Fruit fly (Drosophila melanogaster) whole organism, embryonic: ENCODE results near the gene CG43448.
A peak's percentile ranks its signal among the peaks of the same experiment; 100 is the strongest.

ENCODE experiments used
- Asciz ChIP-seq: fragments of 200-800 bp; sonication (Bioruptor generic); optimal IDR thresholded peaks from 2 replicates; lab custom pipeline; 2017; ENCODE audit warnings: missing biosample characterization, mild to moderate bottlenecking, missing genetic modification characterization, missing genetic modification reagents
- CG10959 ChIP-seq: fragments of 200-800 bp; sonication (Bioruptor generic); IDR thresholded peaks from 2 replicates; pipeline ENCODE4 v1.3.6; 2022; ENCODE audit warnings: missing biosample characterization, missing genetic modification characterization
- CG12104 ChIP-seq: fragments of 200-800 bp; sonication (Bioruptor generic); optimal IDR thresholded peaks from 3 replicates; lab custom pipeline; 2016; ENCODE audit warnings: missing biosample characterization, missing genetic modification characterization
- CG12155 ChIP-seq: fragments of 200-800 bp; sonication (Bioruptor generic); optimal IDR thresholded peaks from 3 replicates; lab custom pipeline; 2016; ENCODE audit warnings: missing biosample characterization, missing genetic modification characterization
- CG12391 ChIP-seq: fragments of 200-800 bp; sonication (Bioruptor generic); optimal IDR thresholded peaks from 3 replicates; lab custom pipeline; 2018; ENCODE audit warnings: missing biosample characterization, mild to moderate bottlenecking, missing genetic modification characterization, moderate library complexity
- CG13287 ChIP-seq: fragments of 200-800 bp; sonication (Bioruptor generic); IDR thresholded peaks from 2 replicates; pipeline ENCODE4 v1.3.6; 2022; ENCODE audit warnings: missing biosample characterization, missing genetic modification characterization; ENCODE audit not compliant: partially characterized antibody
- CG14710 ChIP-seq: fragments of 200-800 bp; sonication (Bioruptor generic); optimal IDR thresholded peaks from 3 replicates; lab custom pipeline; 2019; ENCODE audit warnings: missing biosample characterization, mild to moderate bottlenecking, missing genetic modification characterization, moderate library complexity
- CG15269 ChIP-seq: fragments of 200-800 bp; sonication (Bioruptor generic); optimal IDR thresholded peaks from 2 replicates; lab custom pipeline; 2018; ENCODE audit warnings: missing biosample characterization, mild to moderate bottlenecking, missing genetic modification characterization, moderate library complexity
- CG16815 ChIP-seq: fragments of 200-800 bp; sonication (Bioruptor generic); optimal IDR thresholded peaks from 3 replicates; lab custom pipeline; 2017; ENCODE audit warnings: missing biosample characterization, mild to moderate bottlenecking, missing genetic modification characterization
- CG17359 ChIP-seq: fragments of 200-800 bp; sonication (Bioruptor generic); optimal IDR thresholded peaks from 3 replicates; lab custom pipeline; 2018; ENCODE audit warnings: missing biosample characterization, mild to moderate bottlenecking, missing genetic modification characterization, moderate library complexity
- CG18262 ChIP-seq: fragments of 200-800 bp; optimal IDR thresholded peaks from 3 replicates; lab custom pipeline; 2019; ENCODE audit warnings: missing biosample characterization, mild to moderate bottlenecking, missing genetic modification characterization, moderate library complexity
- CG2889 ChIP-seq: fragments of 200-800 bp; sonication (Bioruptor generic); IDR thresholded peaks from 3 replicates; pipeline ENCODE4 v1.3.6; 2022; ENCODE audit warnings: missing biosample characterization, missing genetic modification characterization
- CG3065 ChIP-seq: fragments of 200-800 bp; sonication (Bioruptor generic); optimal IDR thresholded peaks from 2 replicates; lab custom pipeline; 2016; ENCODE audit warnings: missing biosample characterization, missing genetic modification characterization
- CG6254 ChIP-seq: fragments of 200-800 bp; sonication (Bioruptor generic); optimal IDR thresholded peaks from 3 replicates; lab custom pipeline; 2017; ENCODE audit warnings: mild to moderate bottlenecking, missing biosample characterization, missing genetic modification reagents, missing genetic modification characterization
- CG6791 ChIP-seq: fragments of 200-800 bp; sonication (Bioruptor generic); IDR thresholded peaks from 3 replicates; pipeline ENCODE4 v1.3.6; 2022; ENCODE audit warnings: missing biosample characterization, missing genetic modification characterization; ENCODE audit not compliant: partially characterized antibody
- CG8765 ChIP-seq: fragments of 200-800 bp; sonication (Bioruptor generic); IDR thresholded peaks from 2 replicates; pipeline ENCODE4 v1.3.6; 2022; ENCODE audit warnings: missing biosample characterization, missing genetic modification characterization
- CG9876 ChIP-seq: fragments of 200-800 bp; sonication (Bioruptor generic); optimal IDR thresholded peaks from 2 replicates; lab custom pipeline; 2016; ENCODE audit warnings: missing biosample characterization, missing genetic modification characterization
- D ChIP-seq, 2 experiments: fragments of 200-800 bp in 1 of 2; fragments of >200 bp in 1 of 2; sonication (Bioruptor generic) in 1 of 2; optimal IDR thresholded peaks; 2 replicates in 1 of 2; 3 replicates in 1 of 2; lab custom pipeline; 2017; ENCODE audit warnings: mild to moderate bottlenecking in 1 of 2, missing biosample characterization in 1 of 2, missing genetic modification characterization in 1 of 2, missing genetic modification reagents in 1 of 2
- Dbx ChIP-seq: fragments of 200-800 bp; sonication (Bioruptor generic); IDR thresholded peaks from 3 replicates; pipeline ENCODE4 v1.3.6; 2022; ENCODE audit warnings: missing biosample characterization, missing genetic modification characterization
- Dref ChIP-seq: fragments of 200-800 bp; sonication (Bioruptor generic); IDR thresholded peaks from 2 replicates; pipeline ENCODE4 v1.3.6; 2022; ENCODE audit warnings: missing biosample characterization, missing genetic modification characterization
- Hand ChIP-seq: fragments of 200-800 bp; sonication (Bioruptor generic); optimal IDR thresholded peaks from 2 replicates; lab custom pipeline; 2017; ENCODE audit warnings: mild to moderate bottlenecking, missing biosample characterization, missing genetic modification reagents, missing genetic modification characterization
- Max ChIP-seq: fragments of 200-800 bp; sonication (Bioruptor generic); optimal IDR thresholded peaks from 2 replicates; lab custom pipeline; 2016; ENCODE audit warnings: missing biosample characterization, mild to moderate bottlenecking, missing genetic modification characterization
- Nf-YB ChIP-seq: fragments of 200-800 bp; sonication (Bioruptor generic); optimal IDR thresholded peaks from 3 replicates; lab custom pipeline; 2019; ENCODE audit warnings: missing biosample characterization, mild to moderate bottlenecking, missing genetic modification characterization, moderate library complexity
- Ravus ChIP-seq: fragments of 200-800 bp; sonication (Bioruptor generic); IDR thresholded peaks from 2 replicates; pipeline ENCODE4 v1.3.6; 2022; ENCODE audit warnings: missing biosample characterization, missing genetic modification characterization
- Ssrp ChIP-seq: fragments of 200-800 bp; sonication (Bioruptor generic); optimal IDR thresholded peaks from 2 replicates; lab custom pipeline; 2018; ENCODE audit warnings: missing biosample characterization, mild to moderate bottlenecking, missing genetic modification characterization, moderate library complexity
- ase ChIP-seq: fragments of 200-800 bp; sonication (Bioruptor generic); IDR thresholded peaks from 3 replicates; pipeline ENCODE4 v1.3.6; 2022; ENCODE audit warnings: missing biosample characterization, missing genetic modification characterization
- ash1 ChIP-seq: fragments of 200-800 bp; sonication (Bioruptor generic); optimal IDR thresholded peaks from 2 replicates; lab custom pipeline; 2018; ENCODE audit warnings: missing biosample characterization, mild to moderate bottlenecking, missing genetic modification characterization
- cad ChIP-seq: fragments of >200 bp; optimal IDR thresholded peaks from 2 replicates; lab custom pipeline; 2017; ENCODE audit warnings: missing biosample characterization, missing genetic modification characterization
- crc ChIP-seq: fragments of 200-800 bp; sonication (Bioruptor generic); optimal IDR thresholded peaks from 2 replicates; lab custom pipeline; 2016; ENCODE audit warnings: missing biosample characterization, missing genetic modification characterization
- dan ChIP-seq: fragments of 200-800 bp; sonication (Bioruptor generic); IDR thresholded peaks from 2 replicates; pipeline ENCODE4 v1.3.6; 2022; ENCODE audit warnings: missing biosample characterization, missing genetic modification characterization
- disco-r ChIP-seq: fragments of 200-800 bp; sonication (Bioruptor generic); optimal IDR thresholded peaks from 2 replicates; lab custom pipeline; 2016; ENCODE audit warnings: missing biosample characterization, missing genetic modification characterization
- fd102C ChIP-seq: fragments of 200-800 bp; sonication (Bioruptor generic); optimal IDR thresholded peaks from 2 replicates; lab custom pipeline; 2018; ENCODE audit warnings: missing biosample characterization, mild to moderate bottlenecking, missing genetic modification characterization, moderate library complexity
- ftz-f1 ChIP-seq: fragments of 200-800 bp; sonication (Bioruptor generic); optimal IDR thresholded peaks from 2 replicates; lab custom pipeline; 2016; ENCODE audit warnings: missing biosample characterization, missing genetic modification characterization
- grau ChIP-seq: fragments of 200-800 bp; optimal IDR thresholded peaks from 3 replicates; lab custom pipeline; 2019; ENCODE audit warnings: missing biosample characterization, mild to moderate bottlenecking, missing genetic modification characterization, moderate library complexity
- grn ChIP-seq: fragments of 200-800 bp; sonication (Bioruptor generic); optimal IDR thresholded peaks from 3 replicates; lab custom pipeline; 2017; ENCODE audit warnings: missing biosample characterization, missing genetic modification characterization
- mld ChIP-seq: fragments of 200-800 bp; sonication (Bioruptor generic); IDR thresholded peaks from 3 replicates; pipeline ENCODE4 v1.3.6; 2022; ENCODE audit warnings: missing biosample characterization, missing genetic modification characterization; ENCODE audit not compliant: partially characterized antibody
- pan ChIP-seq, 4 experiments: fragments of >200 bp in 3 of 4; fragments of 200-800 bp in 1 of 4; sonication (Bioruptor generic) in 1 of 4; optimal IDR thresholded peaks in 3 of 4; IDR thresholded peaks in 1 of 4; 2 replicates each; pipeline versions ENCODE4 v1.3.6 to Lab custom; 2017 to 2022; ENCODE audit warnings: missing biosample characterization in 2 of 4, missing genetic modification characterization in 2 of 4, mixed read lengths in 1 of 4
- psq ChIP-seq: fragments of 200-800 bp; sonication (Bioruptor generic); optimal IDR thresholded peaks from 2 replicates; lab custom pipeline; 2017; ENCODE audit warnings: missing biosample characterization, missing genetic modification characterization
- pzg ChIP-seq: fragments of 200-800 bp; sonication (Bioruptor generic); optimal IDR thresholded peaks from 3 replicates; lab custom pipeline; 2018; ENCODE audit warnings: missing biosample characterization, mild to moderate bottlenecking, missing genetic modification characterization, moderate library complexity
- ranshi ChIP-seq: fragments of 200-800 bp; sonication (Bioruptor generic); IDR thresholded peaks from 2 replicates; pipeline ENCODE4 v1.3.6; 2022; ENCODE audit warnings: missing biosample characterization, missing genetic modification characterization
- repo ChIP-seq: fragments of 200-800 bp; sonication (Bioruptor generic); optimal IDR thresholded peaks from 2 replicates; lab custom pipeline; 2016; ENCODE audit warnings: missing biosample characterization, missing genetic modification characterization
- row ChIP-seq: fragments of 200-800 bp; sonication (Bioruptor generic); IDR thresholded peaks from 3 replicates; pipeline ENCODE4 v1.3.6; 2022; ENCODE audit warnings: missing biosample characterization, missing genetic modification characterization
- run ChIP-seq: fragments of 200-800 bp; sonication (Bioruptor generic); optimal IDR thresholded peaks from 3 replicates; lab custom pipeline; 2018; ENCODE audit warnings: missing biosample characterization, mild to moderate bottlenecking, missing genetic modification characterization
- sens-2 ChIP-seq: fragments of 200-800 bp; sonication (Bioruptor generic); IDR thresholded peaks from 2 replicates; pipeline ENCODE4 v1.3.6; 2022; ENCODE audit warnings: missing biosample characterization, missing genetic modification characterization
- seq ChIP-seq: fragments of 200-800 bp; sonication (Bioruptor generic); IDR thresholded peaks from 2 replicates; pipeline ENCODE4 v1.3.6; 2022; ENCODE audit warnings: missing biosample characterization, missing genetic modification characterization
- tgo ChIP-seq: fragments of 200-800 bp; sonication (Bioruptor generic); IDR thresholded peaks from 3 replicates; pipeline ENCODE4 v1.3.6; 2022; ENCODE audit warnings: missing biosample characterization, missing genetic modification characterization
- toy ChIP-seq: fragments of 200-800 bp; sonication (Bioruptor generic); IDR thresholded peaks from 2 replicates; pipeline ENCODE4 v1.3.6; 2022; ENCODE audit warnings: missing biosample characterization, missing genetic modification characterization
- unpg ChIP-seq: fragments of 200-800 bp; sonication (Bioruptor generic); optimal IDR thresholded peaks from 3 replicates; lab custom pipeline; 2018; ENCODE audit warnings: missing biosample characterization, mild to moderate bottlenecking, missing genetic modification characterization, moderate library complexity
- vvl ChIP-seq: fragments of 200-800 bp; sonication (Bioruptor generic); IDR thresholded peaks from 2 replicates; pipeline ENCODE4 v1.3.6; 2022; ENCODE audit warnings: missing biosample characterization, missing genetic modification characterization
- wor ChIP-seq: fragments of 200-800 bp; sonication (Bioruptor generic); IDR thresholded peaks from 2 replicates; pipeline ENCODE4 v1.3.6; 2022; ENCODE audit warnings: missing biosample characterization, missing genetic modification characterization

CG43448 gene

DNA sequence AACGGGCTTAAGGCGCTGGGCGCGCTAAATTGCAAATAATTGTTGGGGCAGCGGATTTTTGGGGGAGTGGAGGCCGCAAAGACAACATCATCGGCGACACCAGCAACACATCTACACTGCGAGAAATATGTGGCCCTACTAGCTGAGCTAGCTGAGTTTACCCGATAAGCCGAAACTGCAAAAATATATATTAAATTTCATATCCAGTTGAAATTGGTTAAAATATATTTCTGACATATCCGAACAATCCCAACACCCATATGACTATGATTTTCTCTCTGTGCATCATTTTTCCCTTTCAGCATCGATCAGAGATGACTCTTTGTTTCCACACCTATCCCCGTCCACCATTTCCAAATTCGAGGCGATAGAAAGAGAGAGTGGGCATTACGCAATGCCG is 47.7 kb downstream of the CG43448 start (continued):
- TF ChIP-seq CG13287 (GFP tag; lab: Robert Waterston, UW), result no peak
- TF ChIP-seq row, result peak; percentile 77
- peak; percentile 36 for TF ChIP-seq run (tag; lab: Kevin White, UChicago)
- TF ChIP-seq psq (GFP tag; lab: Kevin White, UChicago), result no peak
- TF ChIP-seq dan (GFP tag; lab: Robert Waterston, UW), result peak; percentile 50; the same call in 1 of the 2 replicates
- no peak for TF ChIP-seq disco-r (GFP tag; lab: Kevin White, UChicago)
- TF ChIP-seq CG12104 (GFP tag; lab: Kevin White, UChicago), result peak; percentile 50
- TF ChIP-seq Dbx (GFP tag; lab: Robert Waterston, UW), result peak; percentile 72
- TF ChIP-seq CG2889 (GFP tag; lab: Robert Waterston, UW), result 0 out of 3 replicates have a peak, but pooled peaks have one; percentile 36
- TF ChIP-seq seq, result peak; percentile 49; the same call in 1 of the 2 replicates
- TF ChIP-seq CG3065 (GFP tag; lab: Kevin White, UChicago), result no peak
- TF ChIP-seq CG12155, result peak; percentile 54
- peak; percentile 79 for TF ChIP-seq CG15269 (tag; lab: Kevin White, UChicago)
- TF ChIP-seq sens-2 (GFP tag; lab: Robert Waterston, UW), result 0 out of 2 replicates have a peak, but pooled peaks have one; percentile 27
- peak; percentile 53 for TF ChIP-seq CG14710 (tag; lab: Kevin White, UChicago)
- TF ChIP-seq vvl (GFP tag; lab: Robert Waterston, UW), result peak; percentile 89
- TF ChIP-seq wor (GFP tag; lab: Robert Waterston, UW), result peak; percentile 64; the same call in 1 of the 2 replicates
- no peak for TF ChIP-seq toy (GFP tag; lab: Robert Waterston, UW)
- no peak for TF ChIP-seq ash1 (GFP tag; lab: Kevin White, UChicago)
- TF ChIP-seq CG6254 (GFP tag; lab: Kevin White, UChicago), result peak; percentile 61
- no peak for TF ChIP-seq cad (GFP tag; lab: Kevin White, UChicago)
- no peak for TF ChIP-seq mld (GFP tag; lab: Robert Waterston, UW)
- TF ChIP-seq ase (GFP tag; lab: Robert Waterston, UW), result peak; percentile 86
- no peak for TF ChIP-seq pzg
- TF ChIP-seq fd102C (GFP tag; lab: Kevin White, UChicago), result no peak
- TF ChIP-seq CG16815 (GFP tag; lab: Kevin White, UChicago), result peak; percentile 29
- TF ChIP-seq D (optimal IDR thresholded peaks at IDR 0.05; lab: Kevin White, UChicago), result no peak
- TF ChIP-seq D (GFP tag; optimal IDR thresholded peaks at IDR 0.05; lab: Kevin White, UChicago), result peak; percentile 73
- TF ChIP-seq repo, result peak; percentile 30
- TF ChIP-seq grau (tag; lab: Kevin White, UChicago), result peak; percentile 67
- TF ChIP-seq CG6791 (GFP tag; lab: Robert Waterston, UW), result no peak
- peak; percentile 86 for TF ChIP-seq ranshi
- peak; percentile 78 for TF ChIP-seq tgo (GFP tag; lab: Robert Waterston, UW)
- peak; percentile 73 for TF ChIP-seq CG18262
- peak; percentile 51 for TF ChIP-seq Ravus (GFP tag; lab: Robert Waterston, UW)
- TF ChIP-seq CG17359 (tag; lab: Kevin White, UChicago), result peak; percentile 85
- 0 out of 2 replicates have a peak, but pooled peaks have one; percentile 37 for TF ChIP-seq CG10959 (GFP tag; lab: Robert Waterston, UW)
- TF ChIP-seq CG8765 (GFP tag; lab: Robert Waterston, UW), result peak; percentile 30; the same call in 1 of the 2 replicates
- peak; percentile 76 for TF ChIP-seq Asciz (GFP tag; lab: Kevin White, UChicago)
- TF ChIP-seq CG12391, result peak; percentile 64
- TF ChIP-seq Max (GFP tag; lab: Kevin White, UChicago), result no peak
- no peak for TF ChIP-seq CG9876
- TF ChIP-seq unpg (GFP tag; lab: Kevin White, UChicago), result peak; percentile 79
- TF ChIP-seq crc, result peak; percentile 40
- no peak for TF ChIP-seq grn (GFP tag; lab: Kevin White, UChicago)
- no peak for TF ChIP-seq ftz-f1 (GFP tag; lab: Kevin White, UChicago)
- TF ChIP-seq Nf-YB (GFP tag; lab: Kevin White, UChicago), result peak; percentile 10
- TF ChIP-seq Dref, result no peak
- TF ChIP-seq Ssrp, result peak; percentile 75
- no peak for TF ChIP-seq Hand (GFP tag; lab: Kevin White, UChicago)
- no peak for TF ChIP-seq pan (optimal IDR thresholded peaks at IDR 0.05; lab: Kevin White, UChicago)
- peak in 1 of 2 experiments; percentile 87 for TF ChIP-seq pan (GFP tag; optimal IDR thresholded peaks at IDR 0.05 in 1 of 2, IDR thresholded peaks at IDR 0.05 in 1 of 2)
